Fruit fly (Drosophila melanogaster): ENCODE results near the gene CG34001.

dm6 chr3L:10681814-10682213 is 50.9 kb downstream of the CG34001 start:
- TF ChIP-seq CTCF (optimal IDR thresholded peaks at IDR 0.05) (no peak), CG8478 (optimal IDR thresholded peaks at IDR 0.05) (no peak)
